Fruit fly (Drosophila melanogaster): ENCODE data around the gene Lst8.

The Lst8 gene

DNA sequence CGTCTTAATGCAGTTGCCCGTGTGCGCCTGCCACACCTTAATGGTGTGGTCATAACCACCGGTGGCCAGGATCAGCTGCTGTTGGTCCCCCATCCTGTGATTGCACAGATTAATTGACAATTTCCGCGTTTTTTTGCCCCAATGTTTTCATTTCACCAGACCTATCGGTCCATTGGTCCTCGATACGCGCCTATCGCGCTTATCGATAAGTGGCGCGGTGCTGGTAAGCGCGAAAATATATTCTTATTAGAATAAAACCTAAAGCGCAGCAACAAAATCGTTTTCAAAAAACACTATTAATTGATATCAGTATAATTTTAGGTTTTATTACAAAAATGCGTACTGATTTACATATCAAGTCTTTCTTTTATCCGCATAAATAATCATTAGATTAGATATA, at the start of gene Lst8:
Gene Lst8 (minus strand): TSS at position 187 of the 400 bp plus-strand sequence.
- TF ChIP-seq CG14711 (tag; optimal IDR thresholded peaks at IDR 0.05) (peak; percentile 39), Mnt (GFP tag; optimal IDR thresholded peaks at IDR 0.05) (peak; percentile 26), Crg-1 (GFP tag; optimal IDR thresholded peaks at IDR 0.05) (no peak), kay (GFP tag; ENCODE audit: borderline replicate concordance) (no peak), CG12768 (GFP tag; optimal IDR thresholded peaks at IDR 0.05) (no peak), CG7045 (GFP tag; optimal IDR thresholded peaks at IDR 0.05) (no peak), pad (GFP tag; optimal IDR thresholded peaks at IDR 0.05) (peak; percentile 8), CG33017 (tag; optimal IDR thresholded peaks at IDR 0.05) (no peak), cic (GFP tag; optimal IDR thresholded peaks at IDR 0.05) (no peak), bab1 (GFP tag; optimal IDR thresholded peaks at IDR 0.05) (peak; percentile 52), CG11617 (GFP tag; optimal IDR thresholded peaks at IDR 0.05) (no peak), CG7101 (tag; optimal IDR thresholded peaks at IDR 0.05) (peak; percentile 9), CG1620 (GFP tag; optimal IDR thresholded peaks at IDR 0.05) (peak; percentile 29), Clk (GFP tag; optimal IDR thresholded peaks at IDR 0.05) (no peak), Hr96 (GFP tag; optimal IDR thresholded peaks at IDR 0.05) (no peak), tj (GFP tag; optimal IDR thresholded peaks at IDR 0.05) (no peak), toe (GFP tag; optimal IDR thresholded peaks at IDR 0.05) (no peak)

DNA sequence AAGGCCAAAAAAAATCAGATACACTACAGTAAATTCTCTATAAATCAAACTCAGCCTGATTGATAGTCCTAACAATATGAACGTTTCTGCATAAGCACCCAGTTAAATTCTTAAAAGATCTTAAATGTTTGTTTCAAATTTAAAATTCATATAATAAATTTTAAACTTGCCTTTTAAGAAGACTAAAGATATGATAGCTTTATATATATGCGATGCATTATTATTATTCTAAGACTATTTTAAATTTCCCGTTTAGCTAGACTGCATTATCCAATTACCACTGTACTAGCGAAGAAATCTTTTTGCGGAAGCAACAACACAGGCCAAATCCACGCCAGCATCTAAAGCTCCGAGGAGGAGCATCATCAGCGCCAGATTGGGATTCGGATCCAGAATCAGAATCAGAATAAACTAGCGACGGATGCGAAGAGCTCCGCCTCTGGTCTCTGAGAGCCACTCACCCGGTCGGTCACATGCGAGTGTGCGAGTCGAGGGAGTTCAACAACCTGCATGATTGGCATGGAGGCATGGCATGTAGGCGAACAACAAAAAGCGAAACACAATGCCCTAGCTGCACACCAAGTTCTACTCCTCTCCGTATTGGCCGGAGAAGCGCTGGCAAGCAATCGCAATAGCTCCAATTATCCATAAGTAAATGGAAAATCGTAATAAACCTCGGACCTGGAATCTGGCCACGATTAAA, 48.4 kb upstream of the Lst8 start:
- TF ChIP-seq pad (GFP tag; optimal IDR thresholded peaks at IDR 0.05) (no peak), ovo (GFP tag; optimal IDR thresholded peaks at IDR 0.05) (no peak), Mnt (GFP tag; optimal IDR thresholded peaks at IDR 0.05) (no peak), CG33017 (tag; optimal IDR thresholded peaks at IDR 0.05) (no peak), CG5204 (GFP tag; optimal IDR thresholded peaks at IDR 0.05) (no peak), Clk (GFP tag; optimal IDR thresholded peaks at IDR 0.05) (no peak), CG14711 (tag; optimal IDR thresholded peaks at IDR 0.05) (no peak), kay (GFP tag; ENCODE audit: borderline replicate concordance) (no peak), CG1620 (GFP tag; optimal IDR thresholded peaks at IDR 0.05) (no peak), toe (GFP tag; optimal IDR thresholded peaks at IDR 0.05) (no peak), CG12768 (GFP tag; optimal IDR thresholded peaks at IDR 0.05) (no peak), Crg-1 (GFP tag; optimal IDR thresholded peaks at IDR 0.05) (no peak), CG7045 (GFP tag; optimal IDR thresholded peaks at IDR 0.05) (no peak), CG11617 (GFP tag; optimal IDR thresholded peaks at IDR 0.05) (no peak), bab1 (GFP tag; optimal IDR thresholded peaks at IDR 0.05) (no peak), cnc (optimal IDR thresholded peaks at IDR 0.05) (no peak)

DNA sequence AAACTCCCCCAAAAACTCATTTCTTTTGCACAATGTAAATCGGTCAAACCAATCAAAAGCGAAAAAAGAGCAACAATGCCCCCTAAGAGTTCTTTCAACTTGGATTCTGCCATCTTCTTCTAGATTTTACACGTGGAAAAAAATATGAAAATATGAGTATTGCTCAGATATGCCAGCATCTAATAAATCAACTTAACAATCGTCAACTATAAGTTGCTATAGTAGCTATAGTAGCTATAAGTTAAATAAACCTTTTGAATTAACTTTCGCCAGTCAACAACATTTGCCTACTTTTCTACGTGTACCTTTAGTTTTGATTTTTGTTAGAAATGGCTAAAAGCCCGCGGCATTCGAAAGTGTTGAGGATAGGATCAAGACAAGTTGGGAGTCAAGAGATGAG, 47.5 kb upstream of the Lst8 start:
- TF ChIP-seq CG11617 (GFP tag; optimal IDR thresholded peaks at IDR 0.05) (no peak), cic (GFP tag; optimal IDR thresholded peaks at IDR 0.05) (no peak), CG7101 (tag; optimal IDR thresholded peaks at IDR 0.05) (no peak), Clk (GFP tag; optimal IDR thresholded peaks at IDR 0.05) (no peak), tj (GFP tag; optimal IDR thresholded peaks at IDR 0.05) (no peak), Crg-1 (GFP tag; optimal IDR thresholded peaks at IDR 0.05) (no peak), cnc (optimal IDR thresholded peaks at IDR 0.05) (no peak), CG7045 (GFP tag; optimal IDR thresholded peaks at IDR 0.05) (no peak), pad (GFP tag; optimal IDR thresholded peaks at IDR 0.05) (no peak), bab1 (GFP tag; optimal IDR thresholded peaks at IDR 0.05) (no peak), CG1620 (GFP tag; optimal IDR thresholded peaks at IDR 0.05) (no peak), kay (GFP tag; ENCODE audit: borderline replicate concordance) (no peak), Hr96 (GFP tag; optimal IDR thresholded peaks at IDR 0.05) (no peak), CG12768 (GFP tag; optimal IDR thresholded peaks at IDR 0.05) (no peak), Mnt (GFP tag; optimal IDR thresholded peaks at IDR 0.05) (no peak), CG33017 (tag; optimal IDR thresholded peaks at IDR 0.05) (no peak), toe (GFP tag; optimal IDR thresholded peaks at IDR 0.05) (no peak)

DNA sequence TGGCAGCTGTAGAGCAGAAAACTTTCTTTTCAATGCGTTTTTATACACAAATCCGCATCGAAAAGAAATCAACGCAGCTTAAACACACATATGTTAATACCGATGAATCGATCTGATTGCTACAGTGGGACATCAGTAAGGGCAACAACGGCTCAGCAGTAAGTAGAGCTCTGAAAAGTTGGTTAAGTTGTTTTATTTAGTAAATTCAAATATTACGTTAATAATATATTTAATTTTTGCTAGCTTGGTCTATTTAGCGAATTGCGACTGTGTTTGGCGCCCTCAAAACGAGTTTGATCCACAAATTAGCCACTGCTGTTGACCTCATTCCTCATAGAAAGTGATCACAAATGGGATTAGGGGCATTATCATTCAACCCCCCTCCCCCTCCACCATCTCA, 46.2 kb upstream of the Lst8 start:
- TF ChIP-seq tj (GFP tag; optimal IDR thresholded peaks at IDR 0.05), result no peak
- TF ChIP-seq toe (GFP tag; optimal IDR thresholded peaks at IDR 0.05), result no peak
- TF ChIP-seq CG7045 (GFP tag; optimal IDR thresholded peaks at IDR 0.05), result no peak
- TF ChIP-seq CG7101 (tag; optimal IDR thresholded peaks at IDR 0.05), result no peak
- no peak for TF ChIP-seq Mnt (GFP tag; optimal IDR thresholded peaks at IDR 0.05)
- TF ChIP-seq CG1620 (GFP tag; optimal IDR thresholded peaks at IDR 0.05), result no peak
- TF ChIP-seq bab1 (GFP tag; optimal IDR thresholded peaks at IDR 0.05), result no peak

DNA sequence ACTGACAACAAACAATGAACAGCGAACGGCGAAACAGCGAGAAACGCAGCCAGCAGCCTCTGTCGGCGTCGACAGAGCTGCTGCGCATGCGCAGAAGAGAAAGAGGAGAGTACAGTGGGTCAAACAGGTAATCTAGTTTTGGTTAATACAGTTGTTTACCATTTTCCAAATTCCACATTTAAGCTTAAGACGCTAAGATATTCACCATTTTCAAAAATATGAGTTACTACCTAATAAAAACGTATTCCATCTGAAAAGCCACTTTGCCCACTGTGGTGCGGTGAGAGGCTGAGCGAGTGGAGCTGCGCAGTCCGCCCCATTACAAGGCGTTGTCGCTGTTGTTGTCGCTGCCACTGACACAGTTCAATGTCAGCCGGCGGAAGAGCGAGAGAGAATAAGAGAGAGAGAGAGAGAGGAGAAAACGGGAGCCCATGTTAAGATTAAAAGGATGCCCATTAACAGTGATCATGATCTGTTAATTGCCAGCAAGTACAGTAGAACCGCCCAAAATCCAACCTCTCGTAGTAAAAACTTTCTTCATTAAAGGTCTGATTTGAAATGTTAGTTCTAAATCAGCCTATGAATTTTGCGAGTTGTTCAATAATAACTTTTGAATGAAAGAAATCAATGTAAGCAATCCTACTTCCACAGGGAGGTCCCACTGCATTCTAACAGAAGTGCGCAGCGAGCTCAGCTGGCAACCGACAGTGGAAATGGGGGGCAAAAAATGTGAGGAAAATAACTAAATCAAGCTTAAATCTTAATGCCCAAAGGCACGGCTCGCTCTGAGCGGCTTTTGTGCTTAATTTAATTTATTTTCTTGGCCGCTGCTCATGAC, 45.2 kb upstream of the Lst8 start:
- no peak for TF ChIP-seq kay (GFP tag; ENCODE audit: borderline replicate concordance)
- TF ChIP-seq CG12768 (GFP tag; optimal IDR thresholded peaks at IDR 0.05), result no peak
- peak; percentile 70 for TF ChIP-seq bab1 (GFP tag; optimal IDR thresholded peaks at IDR 0.05)
- peak; percentile 40 for TF ChIP-seq CG7101 (tag; optimal IDR thresholded peaks at IDR 0.05)
- no peak for TF ChIP-seq Mnt (GFP tag; optimal IDR thresholded peaks at IDR 0.05)
- no peak for TF ChIP-seq CG11617 (GFP tag; optimal IDR thresholded peaks at IDR 0.05)
- no peak for TF ChIP-seq CG1620 (GFP tag; optimal IDR thresholded peaks at IDR 0.05)
- peak; percentile 11 for TF ChIP-seq pad (GFP tag; optimal IDR thresholded peaks at IDR 0.05)
- TF ChIP-seq ovo (GFP tag; optimal IDR thresholded peaks at IDR 0.05), result no peak
- no peak for TF ChIP-seq Clk (GFP tag; optimal IDR thresholded peaks at IDR 0.05)
- peak; percentile 49 for TF ChIP-seq CG14711 (tag; optimal IDR thresholded peaks at IDR 0.05)

DNA sequence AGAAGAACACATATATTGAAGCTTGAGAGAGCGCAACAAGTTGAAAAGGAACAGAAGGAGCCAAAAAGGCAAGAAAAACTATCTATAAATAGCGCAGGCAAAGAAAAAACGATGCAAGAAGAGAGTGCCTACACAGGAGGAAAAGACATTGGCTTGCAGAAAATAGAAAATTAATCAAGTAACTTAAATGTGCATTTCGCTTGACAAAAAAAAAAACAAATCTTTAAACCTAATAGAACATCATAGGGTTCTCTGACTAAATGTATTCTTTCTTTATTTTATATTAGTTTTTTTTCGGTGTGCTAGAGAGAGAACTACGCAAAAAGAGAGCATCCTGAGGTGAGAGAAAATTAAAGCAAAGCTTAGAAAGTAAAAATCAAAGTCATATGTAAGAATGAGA, 44.3 kb upstream of the Lst8 start:
- TF ChIP-seq bab1 (GFP tag; optimal IDR thresholded peaks at IDR 0.05), result peak; percentile 89
- no peak for TF ChIP-seq Crg-1 (GFP tag; optimal IDR thresholded peaks at IDR 0.05)
- peak; percentile 6 for TF ChIP-seq CG14711 (tag; optimal IDR thresholded peaks at IDR 0.05)

All from whole organism, adult.